Fruit fly (Drosophila melanogaster): Measurements from ENCODE around the gene Ctu2.

The Ctu2 gene

DNA sequence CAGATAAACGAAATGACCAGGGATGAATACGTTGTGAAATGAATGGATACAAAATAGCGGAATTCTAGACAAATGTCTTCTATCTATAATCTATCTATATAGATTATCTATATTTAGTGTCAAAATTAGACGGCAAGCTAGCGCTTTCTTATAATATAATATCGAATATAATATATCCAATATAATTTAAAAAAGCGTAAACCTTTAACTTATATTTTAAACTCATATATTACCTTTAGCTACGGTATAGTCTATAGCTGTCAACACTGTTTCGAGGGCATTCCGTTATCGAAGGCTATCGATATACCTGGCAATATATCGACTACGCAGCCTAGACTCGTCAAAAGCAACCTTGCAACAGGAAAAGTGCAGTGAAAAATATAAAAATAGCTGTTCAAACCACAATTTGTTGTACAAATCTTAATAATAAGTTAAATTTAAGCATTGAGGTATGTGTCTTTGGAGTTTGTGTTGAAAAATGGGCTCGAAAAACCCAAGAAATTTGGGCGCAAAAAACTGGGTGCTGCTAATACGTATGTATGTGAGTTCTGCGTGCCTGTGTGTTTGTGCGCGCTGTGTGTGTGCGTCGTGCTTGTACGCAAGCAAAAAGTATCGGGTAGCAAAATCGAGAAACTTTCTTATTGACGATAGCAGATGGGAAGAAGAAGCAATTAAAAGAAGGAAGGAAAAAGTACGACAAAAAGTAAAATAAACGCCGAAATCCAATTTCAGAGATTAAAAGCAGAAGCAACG is at the start of gene Ctu2, which contains the start of gene swm:
TSS of gene Ctu2 (minus strand) at position 320 of the 753 bp plus-strand sequence.
TSS of gene swm (plus strand) at position 318 of the 753 bp plus-strand sequence.
- TF ChIP-seq CG8478 (optimal IDR thresholded peaks at IDR 0.05) (no peak), CTCF (optimal IDR thresholded peaks at IDR 0.05) (no peak)

DNA sequence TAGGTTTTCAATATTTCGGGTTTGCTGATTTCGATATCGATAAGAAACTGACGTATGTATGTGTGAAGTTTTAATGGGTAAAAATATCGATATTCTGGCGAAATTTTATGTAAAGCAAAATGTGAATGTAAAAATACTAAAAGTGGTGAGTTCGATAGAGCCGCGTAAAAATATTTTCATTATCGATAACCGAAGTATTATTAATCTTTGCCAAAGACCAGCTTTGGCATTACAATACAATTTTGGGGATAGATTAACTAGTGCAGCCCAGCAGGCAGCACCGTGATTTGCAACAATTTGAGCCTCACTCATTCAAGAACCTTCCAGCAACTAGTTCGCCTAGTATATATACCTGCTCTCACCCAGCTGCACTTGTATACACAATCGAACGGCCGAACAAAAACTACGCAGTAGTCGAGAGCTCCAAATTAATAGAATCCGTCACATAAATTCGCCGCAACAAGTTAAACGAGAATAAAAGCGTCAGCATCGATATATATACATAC is 49.3 kb upstream of the Ctu2 start:
- no peak for TF ChIP-seq CTCF (optimal IDR thresholded peaks at IDR 0.05)
- no peak for TF ChIP-seq CG8478 (optimal IDR thresholded peaks at IDR 0.05)

DNA sequence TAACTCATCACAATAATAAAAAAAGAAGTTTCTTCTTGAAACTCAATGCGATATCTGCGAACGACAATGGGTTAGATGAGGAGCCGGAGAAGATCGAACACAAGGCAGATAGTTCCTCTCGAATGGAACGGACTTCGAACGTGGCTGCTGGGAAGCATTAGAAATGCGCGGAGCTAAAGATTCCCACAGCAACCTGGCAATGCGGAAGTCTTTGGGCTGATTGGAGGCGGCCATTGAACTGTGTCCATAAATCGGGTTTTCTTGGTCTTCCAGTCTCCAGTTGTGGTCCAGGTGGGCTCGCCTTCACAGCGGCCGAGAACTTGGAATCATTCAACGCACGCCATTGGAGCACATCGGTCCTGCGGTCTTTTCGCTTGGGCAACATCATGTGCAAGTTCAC is 47.3 kb upstream of the Ctu2 start, which contains the start of gene CG13081:
TSS of gene CG13081 (plus strand) at position 301 of the 400 bp plus-strand sequence.
- TF ChIP-seq CG8478 (optimal IDR thresholded peaks at IDR 0.05) = no peak
- TF ChIP-seq CTCF (optimal IDR thresholded peaks at IDR 0.05) = no peak

DNA sequence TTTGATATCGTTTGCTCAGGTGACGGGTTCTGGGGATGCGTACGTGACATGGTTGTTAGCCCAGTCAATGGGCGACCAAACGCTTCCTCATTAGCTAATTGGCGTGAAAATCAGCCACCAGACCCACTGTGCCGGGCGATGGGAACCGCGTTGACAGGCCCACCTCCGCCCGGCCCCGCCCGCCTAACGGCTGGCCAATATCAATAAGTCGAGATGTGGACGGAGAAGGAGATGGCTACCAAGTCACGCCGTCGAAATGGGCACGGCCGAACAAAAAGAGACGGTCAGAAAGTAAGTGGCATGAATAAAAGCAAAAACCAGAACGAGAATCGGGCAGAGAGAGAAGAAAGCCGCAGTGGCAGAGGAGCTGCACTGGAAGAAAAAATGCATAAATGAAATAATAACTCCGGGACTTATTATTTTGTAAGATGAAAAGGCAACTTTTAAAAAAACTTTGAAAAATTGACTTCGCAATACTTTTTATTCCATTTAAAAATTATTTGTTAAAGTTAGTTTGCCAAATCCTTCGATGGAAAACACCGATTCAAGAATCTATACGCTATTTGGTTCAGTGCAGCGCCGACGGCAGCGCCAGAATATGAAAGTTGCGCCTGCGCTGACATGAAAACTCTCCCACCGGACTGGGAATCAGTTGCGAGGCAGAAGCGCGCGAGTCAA is 44.9 kb upstream of the Ctu2 start, which contains the start of gene CG13082:
TSS of gene CG13082 (plus strand) at position 647 of the 678 bp plus-strand sequence.
- no peak for TF ChIP-seq CTCF (optimal IDR thresholded peaks at IDR 0.05)
- no peak for TF ChIP-seq CG8478 (optimal IDR thresholded peaks at IDR 0.05)

DNA sequence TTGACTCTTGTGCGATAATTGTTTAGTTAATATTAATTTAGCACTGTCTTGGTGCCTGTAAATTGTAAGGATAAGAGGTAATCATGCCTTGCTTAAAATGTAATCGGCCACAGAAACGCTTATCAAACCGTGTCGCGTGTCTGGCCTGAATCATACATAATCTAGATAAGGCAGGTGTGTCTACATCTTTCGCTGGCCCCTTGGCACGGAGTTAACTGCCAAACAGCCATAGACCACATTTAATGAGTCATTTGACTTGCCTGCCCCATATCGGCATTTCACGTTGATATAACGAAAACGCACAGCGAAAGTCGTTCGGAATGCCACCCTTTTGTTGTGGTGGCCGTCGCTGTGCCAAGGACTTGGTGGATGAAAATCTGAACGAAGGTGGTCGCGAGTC is 42.2 kb upstream of the Ctu2 start, which contains the start of gene CG31697:
TSS of gene CG31697 (plus strand) at position 215 of the 400 bp plus-strand sequence.
- TF ChIP-seq CTCF (optimal IDR thresholded peaks at IDR 0.05) (no peak), CG8478 (optimal IDR thresholded peaks at IDR 0.05) (no peak)

DNA sequence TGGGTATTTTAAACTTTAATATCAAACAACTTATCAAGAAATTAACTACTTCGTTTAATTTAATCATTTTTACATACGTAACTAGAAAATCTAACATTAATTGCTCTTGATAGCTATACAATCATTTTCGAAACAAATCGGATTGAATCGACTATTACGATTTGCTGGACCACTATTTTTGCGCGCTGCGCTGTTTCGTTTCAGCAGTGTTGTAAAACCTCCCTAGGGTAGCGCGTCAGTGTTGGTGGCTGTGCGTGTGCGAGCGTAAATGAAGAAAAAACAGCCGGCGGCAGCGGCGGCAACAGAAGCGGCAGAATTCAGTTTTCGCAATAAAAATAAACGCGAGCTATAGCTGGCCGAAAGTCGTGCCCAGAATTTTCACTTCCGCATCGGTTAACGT is 40.2 kb upstream of the Ctu2 start, which contains the start of gene CG33116:
TSS of gene CG33116 (plus strand) at position 233 of the 400 bp plus-strand sequence.
- TF ChIP-seq CTCF (optimal IDR thresholded peaks at IDR 0.05) (no peak), CG8478 (optimal IDR thresholded peaks at IDR 0.05) (no peak)

DNA sequence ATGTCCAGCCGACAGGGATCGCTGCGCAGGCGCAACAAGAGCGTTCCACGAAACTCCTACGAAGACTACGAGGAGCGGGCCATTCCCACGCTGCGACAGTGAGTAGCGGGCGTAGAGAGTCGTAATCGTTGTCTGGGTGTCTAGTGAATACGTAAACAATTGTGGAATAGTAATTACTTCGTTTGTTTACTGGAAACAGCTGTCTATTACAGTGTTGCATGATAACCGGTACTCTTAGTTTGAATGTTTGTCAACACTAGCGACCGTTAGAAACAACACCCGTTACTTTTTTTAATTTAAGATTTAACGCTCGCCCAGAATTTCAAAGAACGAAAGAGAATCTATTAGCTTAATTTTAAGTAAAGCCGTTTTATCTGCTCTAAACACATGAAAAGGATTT is 37.0 kb upstream of the Ctu2 start, which contains the start of gene CG10165:
TSS of gene CG10165 (minus strand) at position 214 of the 400 bp plus-strand sequence.
- TF ChIP-seq CTCF (optimal IDR thresholded peaks at IDR 0.05) = no peak
- no peak for TF ChIP-seq CG8478 (optimal IDR thresholded peaks at IDR 0.05)

DNA sequence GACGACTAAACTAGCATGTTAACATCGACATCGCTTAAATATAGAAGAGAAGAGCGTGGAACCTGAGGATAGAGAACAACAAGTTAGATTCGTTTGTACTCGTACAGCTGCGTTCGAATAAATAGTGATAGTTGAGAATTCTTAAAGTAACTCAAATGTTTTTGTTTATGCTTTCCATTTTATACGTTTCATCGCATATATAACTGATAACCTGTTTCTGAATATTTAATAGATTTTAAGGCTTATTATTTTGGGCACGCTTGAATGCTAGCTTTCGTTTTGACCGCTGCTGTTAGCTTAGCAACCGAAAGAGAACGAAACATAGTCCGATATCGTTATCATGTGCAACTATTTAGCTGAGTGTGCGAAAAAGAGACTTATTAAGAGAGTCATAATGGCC is 35.3 kb upstream of the Ctu2 start:
- no peak for TF ChIP-seq CG8478 (optimal IDR thresholded peaks at IDR 0.05)
- no peak for TF ChIP-seq CTCF (optimal IDR thresholded peaks at IDR 0.05)

DNA sequence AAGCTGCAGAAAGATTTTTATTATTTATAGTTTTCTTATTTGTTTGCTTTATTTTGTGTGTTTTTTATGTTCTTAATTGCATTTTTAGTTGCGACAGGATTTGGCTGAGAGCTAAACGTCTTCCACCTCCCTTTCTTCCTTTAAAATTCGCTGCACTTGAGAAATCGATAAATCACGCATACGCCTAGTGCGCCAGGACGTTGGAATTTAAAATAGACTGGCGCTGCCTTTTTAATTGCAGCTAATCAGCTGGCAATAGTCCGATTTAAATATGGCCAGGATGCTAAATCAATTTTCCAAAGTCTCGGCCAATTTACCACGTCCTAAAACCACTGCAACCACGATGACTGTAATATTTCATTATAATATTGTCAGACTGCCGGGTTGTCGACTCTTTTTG is 33.8 kb upstream of the Ctu2 start:
- TF ChIP-seq CG8478 (optimal IDR thresholded peaks at IDR 0.05) (no peak), CTCF (optimal IDR thresholded peaks at IDR 0.05) (no peak)

DNA sequence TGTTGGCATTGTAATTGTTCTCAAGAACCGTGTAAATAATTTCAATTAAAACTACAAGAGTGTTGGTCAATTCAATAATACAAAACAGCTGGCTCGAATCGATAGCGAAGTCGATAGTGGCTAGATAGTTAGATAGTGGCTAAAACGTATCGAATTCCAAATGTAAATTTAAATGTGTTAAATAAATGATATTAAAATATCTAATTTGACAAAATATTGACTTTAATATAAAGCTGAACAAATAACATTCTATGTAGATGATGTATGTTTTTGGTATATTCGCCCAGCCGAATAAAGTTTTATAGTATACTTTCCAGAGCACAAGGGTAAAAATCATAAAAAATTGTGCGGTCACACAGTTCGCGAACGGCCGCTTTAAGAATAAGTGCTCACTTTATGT is 33.3 kb upstream of the Ctu2 start, which contains the start of the genes Dpm1 and CG10137:
TSS of gene Dpm1 (minus strand) at position 53 of the 400 bp plus-strand sequence.
TSS of gene CG10137 (plus strand) at position 371 of the 400 bp plus-strand sequence.
- TF ChIP-seq CG8478 (optimal IDR thresholded peaks at IDR 0.05) = no peak
- no peak for TF ChIP-seq CTCF (optimal IDR thresholded peaks at IDR 0.05)

DNA sequence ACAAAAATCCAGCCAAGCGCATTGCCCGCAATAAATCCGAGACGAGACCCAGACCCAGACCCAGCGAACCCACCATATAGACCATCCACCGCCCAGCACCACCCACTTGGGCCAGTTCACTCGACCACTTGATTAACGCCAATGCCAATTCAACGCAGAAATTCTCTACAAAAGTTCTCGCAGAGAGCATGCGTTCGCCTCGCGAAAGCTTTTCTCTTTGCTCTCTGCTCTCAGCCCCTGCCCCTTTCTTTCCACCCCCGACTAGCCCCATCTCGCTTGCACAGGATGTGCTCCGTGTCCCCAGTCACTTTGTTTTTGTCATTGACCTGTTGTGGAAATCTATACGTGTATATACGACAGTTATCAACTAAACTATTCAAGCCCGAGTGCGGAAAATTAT is 26.6 kb upstream of the Ctu2 start:
- TF ChIP-seq CTCF (optimal IDR thresholded peaks at IDR 0.05) = no peak
- no peak for TF ChIP-seq CG8478 (optimal IDR thresholded peaks at IDR 0.05)

DNA sequence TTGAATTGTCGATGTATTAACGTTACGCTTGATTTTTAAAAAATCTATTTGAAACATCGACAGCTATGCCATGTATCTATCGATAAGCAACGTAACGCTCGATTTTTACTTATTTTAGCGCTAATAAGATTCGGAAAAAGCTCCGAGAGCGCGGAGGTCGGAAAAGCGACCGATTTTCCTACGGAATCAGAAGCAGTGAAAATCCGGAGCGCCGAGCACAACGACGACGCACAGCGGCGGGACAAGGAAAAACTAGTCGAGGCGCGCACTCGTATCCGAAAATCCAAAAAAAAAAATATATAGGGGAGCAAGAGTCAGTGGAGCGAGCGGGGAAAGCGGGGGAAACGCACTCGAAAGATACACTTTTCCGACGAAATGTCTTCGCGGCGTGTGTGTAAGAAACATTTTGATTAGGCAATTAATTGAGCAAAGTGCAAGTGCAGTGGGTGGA is 25.6 kb upstream of the Ctu2 start, which contains the start of gene CG10132:
TSS of gene CG10132 (plus strand) at position 189 of the 451 bp plus-strand sequence.
- TF ChIP-seq CTCF (optimal IDR thresholded peaks at IDR 0.05) (no peak), CG8478 (optimal IDR thresholded peaks at IDR 0.05) (no peak)

DNA sequence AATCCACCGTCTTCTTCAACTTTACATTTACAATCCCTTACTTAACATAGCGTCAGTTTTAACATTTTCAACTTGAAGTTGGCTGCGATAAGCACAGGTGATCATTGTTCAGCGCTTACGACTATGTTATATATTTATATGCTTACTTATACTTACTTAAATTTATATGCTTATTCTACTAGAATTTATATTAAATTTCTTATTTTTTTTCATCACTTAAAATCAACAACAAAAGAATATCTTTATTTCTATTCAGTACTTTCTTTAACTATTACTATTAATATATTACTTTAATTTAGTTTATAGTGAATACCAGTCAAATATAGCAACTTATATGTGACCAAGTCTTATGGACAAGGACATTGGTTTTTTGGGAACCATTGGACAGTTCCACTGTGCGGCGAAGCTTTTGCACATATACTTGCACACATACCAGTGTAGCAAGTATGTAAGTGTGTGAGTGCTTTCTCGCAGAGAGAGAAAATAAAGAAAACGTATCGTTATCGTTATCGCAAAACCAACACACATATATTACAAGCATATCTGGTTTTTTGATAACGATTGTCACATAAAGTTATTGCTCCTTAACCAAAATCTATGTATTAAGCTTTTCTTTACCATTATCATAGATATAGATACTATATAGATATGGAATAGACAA is 24.2 kb upstream of the Ctu2 start, which contains the start of gene Hasp:
TSS of gene Hasp (minus strand) at position 51 of the 661 bp plus-strand sequence.
- no peak for TF ChIP-seq CTCF (optimal IDR thresholded peaks at IDR 0.05)
- TF ChIP-seq CG8478 (optimal IDR thresholded peaks at IDR 0.05) = no peak

DNA sequence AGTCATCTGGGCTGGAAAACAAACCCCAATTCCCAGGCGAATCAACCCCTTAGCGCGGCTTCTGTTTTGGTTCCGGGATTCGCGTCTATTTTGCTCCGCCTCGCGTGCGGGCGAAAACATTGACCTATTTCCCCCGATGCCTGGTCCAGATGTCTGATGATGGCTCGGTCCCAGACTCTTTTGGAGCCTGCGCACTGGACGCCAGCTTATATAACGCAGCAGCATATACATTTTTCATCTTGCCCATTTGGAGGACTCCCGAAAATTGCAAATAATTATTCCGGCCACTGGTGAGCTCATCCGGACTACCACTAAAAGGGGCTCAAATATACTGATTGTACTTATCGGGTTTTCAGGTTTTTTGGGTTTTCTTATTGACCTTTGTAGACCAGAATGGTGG is 23.0 kb upstream of the Ctu2 start:
- no peak for TF ChIP-seq CTCF (optimal IDR thresholded peaks at IDR 0.05)

DNA sequence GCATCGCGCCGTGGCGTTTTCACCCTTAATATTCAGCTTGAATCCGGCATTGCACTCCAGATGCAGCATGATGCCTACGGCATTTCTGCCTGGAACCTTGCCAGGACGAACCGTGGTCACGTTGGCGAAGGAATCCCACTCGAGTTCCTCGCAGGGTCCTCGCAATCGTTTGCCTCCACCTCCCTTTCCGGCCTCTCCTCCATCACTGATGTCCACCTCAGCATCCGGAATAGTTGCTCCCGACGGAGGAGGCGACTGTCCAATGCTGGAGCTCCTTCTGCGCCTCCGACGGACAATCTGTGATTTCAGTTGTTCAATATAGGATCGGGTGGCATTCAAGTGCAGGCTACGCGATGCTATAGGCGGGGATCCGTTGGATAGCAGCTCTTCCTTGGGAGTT is 19.1 kb upstream of the Ctu2 start:
- TF ChIP-seq CG8478 (optimal IDR thresholded peaks at IDR 0.05) = no peak
- no peak for TF ChIP-seq CTCF (optimal IDR thresholded peaks at IDR 0.05)
